Fruit fly (Drosophila melanogaster) whole organism, adult: ENCODE data around the gene CG6729.

Experiments used
- CG11617 ChIP-seq: fragments of 200-800 bp; sonication (Bioruptor generic); optimal IDR thresholded peaks from 2 replicates; lab custom pipeline; 2017; ENCODE audit warnings: mild to moderate bottlenecking, missing biosample characterization, missing genetic modification reagents, missing genetic modification characterization
- CG12768 ChIP-seq: fragments of 200-800 bp; sonication (Bioruptor generic); optimal IDR thresholded peaks from 2 replicates; lab custom pipeline; 2017; ENCODE audit warnings: missing biosample characterization, missing genetic modification characterization, mild to moderate bottlenecking, moderate library complexity, missing genetic modification reagents
- CG14711 ChIP-seq: fragments of 200-800 bp; sonication (Bioruptor generic); optimal IDR thresholded peaks from 2 replicates; lab custom pipeline; 2018; ENCODE audit warnings: missing biosample characterization, mild to moderate bottlenecking, missing genetic modification characterization, moderate library complexity
- CG1620 ChIP-seq: fragments of 200-800 bp; sonication (Bioruptor generic); optimal IDR thresholded peaks from 2 replicates; lab custom pipeline; 2016; ENCODE audit warnings: missing biosample characterization, missing genetic modification characterization
- CG33017 ChIP-seq: fragments of 200-800 bp; sonication (Bioruptor generic); optimal IDR thresholded peaks from 2 replicates; lab custom pipeline; 2018; ENCODE audit warnings: missing biosample characterization, mild to moderate bottlenecking, missing genetic modification characterization, moderate library complexity
- CG5204 ChIP-seq: fragments of 200-800 bp; sonication (Bioruptor generic); optimal IDR thresholded peaks from 2 replicates; lab custom pipeline; 2016; ENCODE audit warnings: missing biosample characterization, missing genetic modification characterization
- CG7045 ChIP-seq: fragments of 200-800 bp; sonication (Bioruptor generic); optimal IDR thresholded peaks from 2 replicates; lab custom pipeline; 2017; ENCODE audit warnings: missing biosample characterization, mild to moderate bottlenecking, missing genetic modification characterization
- CG7101 ChIP-seq: fragments of 200-800 bp; sonication (Bioruptor generic); optimal IDR thresholded peaks from 2 replicates; lab custom pipeline; 2018; ENCODE audit warnings: missing biosample characterization, mild to moderate bottlenecking, missing genetic modification characterization, moderate library complexity
- Clk ChIP-seq: fragments of 200-800 bp; sonication (Bioruptor generic); optimal IDR thresholded peaks from 2 replicates; lab custom pipeline; 2017; ENCODE audit warnings: missing biosample characterization, missing genetic modification characterization
- Crg-1 ChIP-seq: fragments of 200-800 bp; sonication (Bioruptor generic); optimal IDR thresholded peaks from 2 replicates; lab custom pipeline; 2016; ENCODE audit warnings: missing biosample characterization, missing genetic modification characterization
- Hr96 ChIP-seq: fragments of 200-800 bp; sonication (Bioruptor generic); optimal IDR thresholded peaks from 2 replicates; lab custom pipeline; 2016; ENCODE audit warnings: missing biosample characterization, missing genetic modification characterization
- Mnt ChIP-seq: fragments of 200-800 bp; sonication (Bioruptor generic); optimal IDR thresholded peaks from 2 replicates; lab custom pipeline; 2016; ENCODE audit warnings: missing biosample characterization, mild to moderate bottlenecking, missing genetic modification characterization
- bab1 ChIP-seq: fragments of 200-800 bp; sonication (Bioruptor generic); optimal IDR thresholded peaks from 3 replicates; lab custom pipeline; 2019; ENCODE audit warnings: missing biosample characterization, mild to moderate bottlenecking, missing genetic modification characterization, moderate library complexity
- cic ChIP-seq: fragments of 200-800 bp; sonication (Bioruptor generic); optimal IDR thresholded peaks from 2 replicates; lab custom pipeline; 2017; ENCODE audit warnings: missing biosample characterization, mild to moderate bottlenecking, missing genetic modification characterization, moderate library complexity
- cnc ChIP-seq, 2 experiments: fragments of >200 bp; optimal IDR thresholded peaks; 2 replicates each; lab custom pipeline; 2017
- kay ChIP-seq: fragments of 200-800 bp; sonication (Bioruptor generic); peaks from one replicate; lab custom pipeline; 2016; ENCODE audit warnings: missing biosample characterization, missing genetic modification characterization, borderline replicate concordance
- ovo ChIP-seq: fragments of 200-800 bp; sonication (Bioruptor generic); optimal IDR thresholded peaks from 2 replicates; lab custom pipeline; 2016; ENCODE audit warnings: missing biosample characterization, missing genetic modification characterization
- pad ChIP-seq: fragments of 200-800 bp; sonication (Bioruptor generic); optimal IDR thresholded peaks from 3 replicates; lab custom pipeline; 2017; ENCODE audit warnings: missing biosample characterization, missing genetic modification characterization, mild to moderate bottlenecking, moderate library complexity, missing genetic modification reagents
- tj ChIP-seq: fragments of 200-800 bp; sonication (Bioruptor generic); optimal IDR thresholded peaks from 3 replicates; lab custom pipeline; 2017; ENCODE audit warnings: missing biosample characterization, mild to moderate bottlenecking, missing genetic modification characterization, moderate library complexity
- toe ChIP-seq: fragments of 200-800 bp; sonication (Bioruptor generic); optimal IDR thresholded peaks from 2 replicates; lab custom pipeline; 2016; ENCODE audit warnings: missing biosample characterization, missing genetic modification characterization

CG6729 gene

dm6 chr2L:10769708-10770107, 26.0 kb upstream of the CG6729 start, which contains the start of gene CG6724:
Gene CG6724 (minus strand): TSS chr2L:10769952.
- TF ChIP-seq Mnt (GFP tag; lab: Kevin White, UChicago) (peak; percentile 96), CG12768 (GFP tag; lab: Kevin White, UChicago) (no peak), ovo (GFP tag; lab: Kevin White, UChicago) (no peak), bab1 (peak; percentile 16), Clk (GFP tag; lab: Kevin White, UChicago) (no peak), Crg-1 (GFP tag; lab: Kevin White, UChicago) (no peak)

- TF ChIP-seq CG33017 (tag; lab: Kevin White, UChicago) = peak; percentile 3
- peak; percentile 47 for TF ChIP-seq Mnt (GFP tag; lab: Kevin White, UChicago)
- TF ChIP-seq CG14711 (tag; lab: Kevin White, UChicago) = peak; percentile 32
- TF ChIP-seq Hr96 (GFP tag; lab: Kevin White, UChicago) = peak; percentile 21
- no peak for TF ChIP-seq CG12768 (GFP tag; lab: Kevin White, UChicago)
- no peak for TF ChIP-seq Crg-1 (GFP tag; lab: Kevin White, UChicago)
- peak; percentile 24 for TF ChIP-seq CG1620
- TF ChIP-seq bab1 = peak; percentile 59
Observed at dm6 chr2L:10767597-10768188, 24.0 kb upstream of the CG6729 start, which contains the start of gene Ubc2. Gene Ubc2 (minus strand): TSS chr2L:10768006.

DNA sequence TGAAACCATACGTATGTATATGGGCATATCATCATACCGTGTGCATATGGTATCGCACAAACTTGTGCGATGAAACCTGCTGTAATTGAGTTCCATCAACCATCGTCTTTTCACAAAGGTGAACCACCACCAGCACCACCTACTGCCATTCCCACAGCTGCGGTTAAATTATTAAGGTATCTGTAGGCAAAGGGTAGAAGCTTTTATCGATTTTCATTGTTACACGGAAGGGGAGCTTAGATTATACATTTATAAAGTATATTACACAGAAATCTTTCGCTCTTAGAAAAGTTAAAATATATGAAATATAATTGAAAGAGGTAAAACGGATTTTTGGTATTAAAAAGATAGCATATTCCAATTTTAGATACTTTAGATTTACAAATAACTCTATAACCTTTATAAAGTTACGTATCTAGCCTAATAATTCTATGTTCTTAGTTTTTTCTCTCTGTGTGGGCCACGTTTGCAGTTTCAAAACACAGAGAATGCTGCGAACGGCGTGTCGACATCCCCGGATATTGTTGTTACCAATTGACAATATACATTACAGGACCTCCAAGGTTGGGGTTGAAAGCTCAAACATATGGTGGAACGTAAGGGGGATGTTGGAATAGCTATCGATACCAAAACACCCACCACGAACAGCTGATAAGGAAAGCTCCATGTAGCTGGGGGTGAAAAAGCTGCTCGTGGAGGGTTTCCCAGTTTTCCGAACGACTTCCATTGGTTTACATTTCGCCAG, 16.9 kb upstream of the CG6729 start, which contains the start of gene CG6495:
CG6495 (plus strand) TSS at position 695 of the 745 bp plus-strand sequence.
- TF ChIP-seq Mnt (GFP tag; lab: Kevin White, UChicago) (no peak), tj (peak; percentile 8), CG33017 (tag; lab: Kevin White, UChicago) (peak; percentile 44), CG12768 (GFP tag; lab: Kevin White, UChicago) (peak; percentile 10)

DNA sequence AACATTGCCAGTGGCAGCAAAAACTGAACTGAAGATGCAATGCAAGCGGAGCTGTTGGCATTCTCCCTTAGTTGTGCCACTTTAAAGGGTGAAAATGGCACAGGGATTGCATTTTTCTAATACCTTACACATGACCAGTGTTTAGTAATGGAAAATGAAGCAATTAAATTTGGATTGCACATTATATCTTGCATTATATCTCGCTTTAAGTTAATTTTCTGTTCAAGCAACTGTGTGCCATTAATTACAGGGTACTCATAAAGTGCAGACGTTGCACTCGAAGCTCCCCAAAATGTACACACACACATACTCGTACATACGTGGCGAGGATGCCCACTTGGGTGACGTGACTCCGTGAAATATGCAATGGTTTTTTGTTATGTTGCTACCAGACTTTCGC, 15.9 kb upstream of the CG6729 start:
- TF ChIP-seq cnc (optimal IDR thresholded peaks at IDR 0.05; lab: Kevin White, UChicago) (no peak), CG1620 (no peak), toe (GFP tag; lab: Kevin White, UChicago) (no peak), pad (GFP tag; lab: Kevin White, UChicago) (no peak), CG5204 (GFP tag; lab: Kevin White, UChicago) (no peak), cic (GFP tag; lab: Kevin White, UChicago) (no peak), bab1 (no peak), CG33017 (tag; lab: Kevin White, UChicago) (no peak), Hr96 (GFP tag; lab: Kevin White, UChicago) (no peak), CG14711 (tag; lab: Kevin White, UChicago) (no peak), Clk (GFP tag; lab: Kevin White, UChicago) (no peak), Crg-1 (GFP tag; lab: Kevin White, UChicago) (no peak), tj (no peak), ovo (GFP tag; lab: Kevin White, UChicago) (no peak), CG12768 (GFP tag; lab: Kevin White, UChicago) (no peak), kay (GFP tag; lab: Kevin White, UChicago) (no peak), CG7045 (no peak), CG11617 (no peak), Mnt (GFP tag; lab: Kevin White, UChicago) (no peak), CG7101 (tag; lab: Kevin White, UChicago) (no peak)

DNA sequence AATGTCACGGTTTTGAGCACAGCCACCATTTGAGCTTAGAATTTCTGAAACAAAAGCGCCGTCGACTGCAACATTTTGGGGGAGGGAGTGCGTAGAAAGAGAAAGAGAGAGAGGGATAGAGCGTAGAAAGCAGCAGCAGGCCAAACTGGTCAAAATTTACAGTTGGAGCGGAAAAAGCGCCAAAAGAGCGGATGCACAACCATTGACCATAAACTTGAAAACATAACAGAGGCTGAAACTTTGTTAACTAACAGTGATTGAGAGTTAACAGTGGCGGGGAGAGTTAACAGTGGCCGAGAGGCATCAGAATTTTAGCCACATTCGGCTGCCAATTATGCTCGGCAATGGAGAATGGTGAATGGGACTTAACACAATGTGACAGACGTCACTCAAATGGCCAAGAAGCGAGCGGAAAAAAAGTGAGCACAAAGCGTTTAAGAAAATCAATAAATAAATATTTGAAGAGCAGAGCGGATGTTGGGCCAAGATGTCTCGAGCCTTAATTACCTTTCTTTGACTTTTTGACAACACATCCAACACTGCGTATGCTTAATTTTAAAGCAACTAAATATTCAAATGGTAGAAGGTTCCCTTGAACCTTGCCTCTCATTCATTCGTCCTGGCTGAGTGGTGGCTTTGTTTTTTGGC, 13.4 kb upstream of the CG6729 start:
- TF ChIP-seq CG12768 (GFP tag; lab: Kevin White, UChicago) (no peak), Mnt (GFP tag; lab: Kevin White, UChicago) (no peak), cnc (optimal IDR thresholded peaks at IDR 0.05; lab: Kevin White, UChicago) (no peak), kay (GFP tag; lab: Kevin White, UChicago) (no peak), Clk (GFP tag; lab: Kevin White, UChicago) (no peak), CG14711 (tag; lab: Kevin White, UChicago) (no peak), ovo (GFP tag; lab: Kevin White, UChicago) (no peak), CG33017 (tag; lab: Kevin White, UChicago) (no peak), cic (GFP tag; lab: Kevin White, UChicago) (no peak), bab1 (no peak), Hr96 (GFP tag; lab: Kevin White, UChicago) (no peak), toe (GFP tag; lab: Kevin White, UChicago) (no peak), pad (GFP tag; lab: Kevin White, UChicago) (no peak), CG11617 (no peak), CG1620 (no peak), tj (no peak), Crg-1 (GFP tag; lab: Kevin White, UChicago) (no peak), CG7045 (no peak)

DNA sequence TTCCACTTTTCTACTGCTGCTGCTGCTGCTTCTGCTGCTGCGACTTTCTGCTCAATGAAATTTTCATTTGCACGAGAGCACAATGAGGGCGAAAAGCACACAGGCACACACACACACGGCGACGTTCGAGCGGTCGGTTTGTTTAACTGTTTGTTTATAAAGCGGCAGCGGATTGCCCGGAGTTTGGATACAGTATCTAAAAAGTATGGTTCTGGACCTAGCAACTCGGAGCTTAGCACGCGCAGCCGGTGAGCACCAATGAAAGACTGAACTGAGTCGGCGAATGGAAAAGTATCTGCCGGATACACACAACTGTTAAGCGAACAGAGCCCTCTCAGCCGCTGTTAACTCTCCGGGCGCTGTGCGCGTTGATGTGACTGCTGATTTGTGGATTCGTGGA, 12.3 kb upstream of the CG6729 start, which contains the start of gene CG17124:
CG17124 (minus strand) TSS at position 277 of the 400 bp plus-strand sequence.
- peak; percentile 7 for TF ChIP-seq CG11617
- peak; percentile 75 for TF ChIP-seq CG12768 (GFP tag; lab: Kevin White, UChicago)
- peak; percentile 26 for TF ChIP-seq bab1
- TF ChIP-seq tj = peak; percentile 38
- TF ChIP-seq Mnt (GFP tag; lab: Kevin White, UChicago) = peak; percentile 63
- TF ChIP-seq CG1620 = no peak
- TF ChIP-seq cic (GFP tag; lab: Kevin White, UChicago) = peak; percentile 50
- TF ChIP-seq Hr96 (GFP tag; lab: Kevin White, UChicago) = peak; percentile 38
- no peak for TF ChIP-seq pad (GFP tag; lab: Kevin White, UChicago)
- TF ChIP-seq CG33017 (tag; lab: Kevin White, UChicago) = peak; percentile 66
- TF ChIP-seq CG5204 (GFP tag; lab: Kevin White, UChicago) = no peak
- TF ChIP-seq CG7045 = peak; percentile 23
- TF ChIP-seq CG7101 (tag; lab: Kevin White, UChicago) = peak; percentile 48
